Fruit fly (Drosophila melanogaster): Measurements from ENCODE around the gene Usf.

- TF ChIP-seq CG12768 (GFP tag; optimal IDR thresholded peaks at IDR 0.05) (no peak), CG1620 (GFP tag; optimal IDR thresholded peaks at IDR 0.05) (no peak), CG7101 (tag; optimal IDR thresholded peaks at IDR 0.05) (no peak), CG11617 (GFP tag; optimal IDR thresholded peaks at IDR 0.05) (no peak), kay (GFP tag; ENCODE audit: borderline replicate concordance) (no peak), ovo (GFP tag; optimal IDR thresholded peaks at IDR 0.05) (no peak), Crg-1 (GFP tag; optimal IDR thresholded peaks at IDR 0.05) (no peak)
Observed at dm6 chrX:4560182-4560845, 11.7 kb upstream of the Usf start.
